Worm (Caenorhabditis elegans): ENCODE results near the gene xbx-6.
A peak's percentile ranks its signal among the peaks of the same experiment; 100 is the strongest.

Gene xbx-6

DNA sequence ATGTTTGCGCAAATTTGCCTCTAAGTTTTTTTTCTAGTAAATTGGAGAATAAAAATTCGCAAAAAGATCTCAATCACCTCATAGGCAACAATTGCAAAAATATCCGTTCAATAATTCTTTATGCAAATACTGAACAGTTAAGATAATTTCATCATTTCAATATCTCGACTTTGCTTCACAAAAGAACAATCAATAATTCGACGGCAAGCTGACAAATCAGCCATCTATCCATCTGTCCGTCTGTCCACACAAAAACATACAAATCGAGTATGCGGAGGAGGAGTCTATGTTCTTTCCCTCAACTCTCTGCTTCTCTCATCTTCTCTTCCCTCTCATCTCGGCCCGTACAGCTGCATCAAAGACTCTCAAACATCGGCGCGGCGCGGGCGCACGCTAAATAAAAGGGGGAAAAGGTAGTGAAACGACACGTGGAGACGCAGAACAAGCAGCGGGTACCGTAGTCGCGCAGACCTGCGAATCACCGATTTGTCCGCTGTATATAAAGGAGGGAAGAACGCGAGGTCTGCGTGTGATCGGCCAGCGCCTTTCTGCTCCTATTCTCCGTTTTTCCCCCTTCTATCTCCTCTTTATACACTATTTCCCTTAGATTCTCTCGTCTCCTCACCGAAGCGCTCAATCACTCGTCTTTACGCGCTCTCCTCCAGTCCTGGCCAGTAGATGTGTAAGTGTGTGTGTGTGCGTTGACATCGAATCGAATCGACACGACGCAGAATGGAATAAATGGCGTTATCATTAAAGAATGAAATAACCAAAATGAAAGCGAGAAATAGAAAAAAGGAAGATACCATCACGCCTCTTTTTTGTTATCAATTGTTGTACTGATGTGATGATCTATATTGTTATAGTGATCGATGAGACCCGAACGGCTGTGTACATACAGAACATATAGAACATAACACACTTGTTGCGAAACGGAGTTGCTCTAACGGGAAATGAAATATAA is 28.2 kb downstream of the xbx-6 start:
- TF ChIP-seq ceh-28 (tag; optimal IDR thresholded peaks at IDR 0.05) (peak; percentile 74), skn-1 (tag; optimal IDR thresholded peaks at IDR 0.05) (peak; percentile 80), mdl-1 (tag; optimal IDR thresholded peaks at IDR 0.05) (peak; percentile 95), daf-12 (tag; optimal IDR thresholded peaks at IDR 0.05) (no peak), nhr-43 (tag; optimal IDR thresholded peaks at IDR 0.05; ENCODE audit: poor library complexity, severe bottlenecking) (peak; percentile 73), ceh-16 (tag; optimal IDR thresholded peaks at IDR 0.05) (no peak), zag-1 (tag; optimal IDR thresholded peaks at IDR 0.05) (peak; percentile 58), unc-39 (tag; optimal IDR thresholded peaks at IDR 0.05) (peak; percentile 63), pqm-1 (tag; optimal IDR thresholded peaks at IDR 0.05) (peak; percentile 90), sea-2 (GFP tag; optimal IDR thresholded peaks at IDR 0.05) (peak; percentile 10), lin-39 (tag; optimal IDR thresholded peaks at IDR 0.05) (peak; percentile 99), elt-1 (tag; optimal IDR thresholded peaks at IDR 0.05) (peak; percentile 37), hmg-11 (tag; optimal IDR thresholded peaks at IDR 0.05) (peak; percentile 100), ztf-11 (tag; optimal IDR thresholded peaks at IDR 0.05) (no peak), ZK546.5 (tag; optimal IDR thresholded peaks at IDR 0.05) (peak; percentile 70), nhr-11 (tag; optimal IDR thresholded peaks at IDR 0.05) (peak; percentile 89), nhr-28 (tag; optimal IDR thresholded peaks at IDR 0.05) (no peak), lsy-12 (tag; optimal IDR thresholded peaks at IDR 0.05) (peak; percentile 92), nhr-23 (tag; optimal IDR thresholded peaks at IDR 0.05) (peak; percentile 83), nhr-77 (tag; optimal IDR thresholded peaks at IDR 0.05) (peak; percentile 51), nhr-25 (tag; optimal IDR thresholded peaks at IDR 0.05) (peak; percentile 93), nfya-1 (tag; optimal IDR thresholded peaks at IDR 0.05; ENCODE audit: insufficient read depth) (peak; percentile 100), ama-1 (optimal IDR thresholded peaks at IDR 0.05) (peak; percentile 99), fos-1 (tag; optimal IDR thresholded peaks at IDR 0.05) (peak; percentile 61), nhr-67 (tag; optimal IDR thresholded peaks at IDR 0.05) (no peak), ceh-9 (tag; optimal IDR thresholded peaks at IDR 0.05) (no peak), egl-27 (tag; optimal IDR thresholded peaks at IDR 0.05) (peak; percentile 73), R02D3.7 (tag; optimal IDR thresholded peaks at IDR 0.05) (peak; percentile 58), jun-1 (tag; optimal IDR thresholded peaks at IDR 0.05) (peak; percentile 89), mml-1 (tag; optimal IDR thresholded peaks at IDR 0.05) (no peak), unc-62 (GFP tag; optimal IDR thresholded peaks at IDR 0.05) (peak; percentile 93), ztf-4 (tag; optimal IDR thresholded peaks at IDR 0.05) (peak; percentile 75), pha-4 (tag; optimal IDR thresholded peaks at IDR 0.05) (peak; percentile 82), egl-5 (tag; optimal IDR thresholded peaks at IDR 0.05) (peak; percentile 90), elt-2 (tag; optimal IDR thresholded peaks at IDR 0.05) (peak; percentile 97), eor-1 (tag; optimal IDR thresholded peaks at IDR 0.05) (no peak), tbx-2 (tag; optimal IDR thresholded peaks at IDR 0.05) (peak; percentile 67), fkh-2 (tag; optimal IDR thresholded peaks at IDR 0.05) (peak; percentile 76), fkh-10 (GFP tag; optimal IDR thresholded peaks at IDR 0.05) (peak; percentile 84), aly-2 (tag; optimal IDR thresholded peaks at IDR 0.05) (no peak), nhr-12 (tag; optimal IDR thresholded peaks at IDR 0.05) (no peak), lin-15B (tag; optimal IDR thresholded peaks at IDR 0.05) (peak; percentile 91), elt-3 (tag; optimal IDR thresholded peaks at IDR 0.05) (peak in 2 of 3 experiments; percentile 14 to 21), nhr-76 (tag; optimal IDR thresholded peaks at IDR 0.05) (no peak), snpc-4 (tag; optimal IDR thresholded peaks at IDR 0.05) (peak; percentile 69), nhr-237 (tag; optimal IDR thresholded peaks at IDR 0.05) (no peak), ceh-82 (tag; optimal IDR thresholded peaks at IDR 0.05) (peak; percentile 74)
